Worm (Caenorhabditis elegans) whole organism, L1 larva: ENCODE results near the gene degl-1.

Experiments used
- lin-13 ChIP-seq: fragments of 150-350 bp; optimal IDR thresholded peaks from 2 replicates; lab custom pipeline; 2014; ENCODE audit warnings: missing biosample characterization, missing genetic modification reagents, missing genetic modification characterization
- nhr-76 ChIP-seq: sonication (generic microtip); optimal IDR thresholded peaks from 2 replicates; lab custom pipeline; 2017; ENCODE audit warnings: missing biosample characterization, missing genetic modification characterization

DNA sequence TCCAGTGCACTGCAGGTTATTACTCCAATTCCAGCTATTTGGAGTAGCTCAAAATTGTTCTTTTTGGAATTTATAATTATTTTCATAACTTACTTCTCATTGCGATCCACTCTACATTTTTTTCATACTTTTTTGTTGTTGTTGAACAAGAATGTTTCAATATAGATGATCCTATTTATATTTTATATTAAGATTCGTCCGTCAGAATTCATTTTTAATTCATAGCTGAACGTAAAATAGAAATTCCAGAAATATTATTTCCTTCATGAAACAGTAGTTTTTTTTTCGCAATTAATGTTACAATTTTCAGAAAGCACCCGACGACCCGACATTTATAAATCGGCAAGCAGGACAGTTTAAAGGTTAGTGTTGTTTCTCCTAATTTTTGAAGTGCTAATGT is 43.0 kb downstream of the degl-1 start, which contains the start of gene Y57G11C.42:
- no peak for TF ChIP-seq nhr-76 (tag; lab: Kevin White, UChicago)
- TF ChIP-seq lin-13 (GFP tag; lab: Kevin White, UChicago), result no peak
